Worm (Caenorhabditis elegans): Measurements from ENCODE around the gene D1046.4.

The D1046.4 gene

DNA sequence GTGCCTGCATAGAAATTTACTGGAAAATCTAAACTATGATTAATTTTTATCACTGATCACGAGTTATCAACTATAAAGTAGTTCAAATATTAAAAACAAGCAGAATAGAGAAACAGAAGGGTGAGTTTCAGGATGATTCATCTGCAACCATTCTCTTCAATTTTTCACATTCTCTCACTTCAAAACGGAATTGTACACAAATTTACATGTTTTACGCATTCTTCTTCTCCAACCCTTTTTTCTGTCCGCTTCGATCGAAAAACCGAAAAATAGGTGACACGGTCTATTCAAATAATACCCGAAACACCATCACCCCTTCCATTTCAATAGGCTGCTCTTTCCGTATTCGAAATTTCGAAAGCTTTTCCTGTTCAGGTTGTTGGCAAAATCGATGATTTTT lies at the start of gene D1046.4:
TSS of gene D1046.4 (plus strand) at position 301 of the 400 bp plus-strand sequence.
- no peak for TF ChIP-seq athp-1 (tag; optimal IDR thresholded peaks at IDR 0.05)
- no peak for TF ChIP-seq F57C9.4 (tag; optimal IDR thresholded peaks at IDR 0.05)
- TF ChIP-seq tbx-9 (tag; optimal IDR thresholded peaks at IDR 0.05; ENCODE audit: borderline replicate concordance) = no peak
- no peak for TF ChIP-seq F57A8.1 (GFP tag; optimal IDR thresholded peaks at IDR 0.05)
- TF ChIP-seq attf-3 (GFP tag; conservative IDR thresholded peaks at IDR 0.05) = no peak
- no peak for TF ChIP-seq Y79H2A.3 (GFP tag; conservative IDR thresholded peaks at IDR 0.05)
- TF ChIP-seq lir-1 (GFP tag; conservative IDR thresholded peaks at IDR 0.05) = no peak
- TF ChIP-seq Y56A3A.18 (GFP tag; IDR thresholded peaks at IDR 0.05) = no peak
- no peak for TF ChIP-seq hmg-20 (GFP tag; IDR thresholded peaks at IDR 0.05)
- TF ChIP-seq C06A6.2 (GFP tag; conservative IDR thresholded peaks at IDR 0.05) = no peak
- TF ChIP-seq madf-3 (GFP tag; IDR thresholded peaks at IDR 0.05) = no peak
- no peak for TF ChIP-seq F52B5.7 (tag; optimal IDR thresholded peaks at IDR 0.05)
- TF ChIP-seq ceh-79 (tag; optimal IDR thresholded peaks at IDR 0.05) = no peak
- no peak for TF ChIP-seq B0035.1 (tag; optimal IDR thresholded peaks at IDR 0.05)
- TF ChIP-seq gei-17 (GFP tag; optimal IDR thresholded peaks at IDR 0.05) = no peak
- TF ChIP-seq aptf-3 (GFP tag; IDR thresholded peaks at IDR 0.05) = no peak
- no peak for TF ChIP-seq mes-4 (tag; optimal IDR thresholded peaks at IDR 0.05)
- TF ChIP-seq die-1 (tag; optimal IDR thresholded peaks at IDR 0.05) = no peak

DNA sequence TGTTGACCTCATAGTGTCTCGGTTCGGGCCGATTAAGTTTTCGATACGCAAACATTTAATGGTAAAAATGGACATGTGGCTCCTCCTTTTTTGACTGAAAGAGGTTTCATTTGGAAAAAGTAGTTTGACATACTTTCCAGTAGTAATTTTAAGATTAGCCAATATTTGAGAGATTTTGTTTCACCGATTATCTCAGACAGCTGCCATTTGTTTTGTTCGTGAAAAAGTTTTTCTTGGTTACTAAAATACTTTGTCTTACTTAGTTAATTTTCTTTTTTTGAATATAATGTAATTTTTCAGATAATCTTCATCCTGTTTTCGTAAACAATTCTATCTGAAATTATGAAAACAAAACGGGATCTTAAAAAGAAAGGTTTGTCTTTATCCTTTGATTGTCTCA lies 47.4 kb upstream of the D1046.4 start, which contains the start of gene C09G9.5:
TSS of gene C09G9.5 (plus strand) at position 301 of the 400 bp plus-strand sequence.
- TF ChIP-seq Y79H2A.3 (GFP tag; conservative IDR thresholded peaks at IDR 0.05) = no peak
- TF ChIP-seq C06A6.2 (GFP tag; conservative IDR thresholded peaks at IDR 0.05) = no peak
- TF ChIP-seq attf-3 (GFP tag; conservative IDR thresholded peaks at IDR 0.05) = no peak
- no peak for TF ChIP-seq F10E7.11 (tag; optimal IDR thresholded peaks at IDR 0.05)
- TF ChIP-seq dpl-1 (GFP tag; optimal IDR thresholded peaks at IDR 0.05) = no peak
- no peak for TF ChIP-seq lsl-1 (GFP tag; optimal IDR thresholded peaks at IDR 0.05)
- no peak for TF ChIP-seq mes-4 (tag; optimal IDR thresholded peaks at IDR 0.05)
- TF ChIP-seq ztf-28 (GFP tag; IDR thresholded peaks at IDR 0.05) = no peak
- no peak for TF ChIP-seq ztf-22 (GFP tag; optimal IDR thresholded peaks at IDR 0.05)
- TF ChIP-seq tlf-1 (GFP tag; optimal IDR thresholded peaks at IDR 0.05) = no peak
- no peak for TF ChIP-seq lsy-27 (tag; optimal IDR thresholded peaks at IDR 0.05; ENCODE audit: borderline replicate concordance, insufficient read depth)
- no peak for TF ChIP-seq snpc-3.4 (tag; optimal IDR thresholded peaks at IDR 0.05)
- no peak for TF ChIP-seq ama-1 (optimal IDR thresholded peaks at IDR 0.05)
- no peak for TF ChIP-seq ama-1 (GFP tag; optimal IDR thresholded peaks at IDR 0.05)
- TF ChIP-seq madf-8 (GFP tag; conservative IDR thresholded peaks at IDR 0.05) = no peak
- TF ChIP-seq egl-18 (GFP tag; IDR thresholded peaks at IDR 0.05) = no peak
- TF ChIP-seq ceh-79 (tag; optimal IDR thresholded peaks at IDR 0.05) = no peak
- TF ChIP-seq dpff-1 (tag; optimal IDR thresholded peaks at IDR 0.05) = no peak
- TF ChIP-seq ccch-3 (GFP tag; optimal IDR thresholded peaks at IDR 0.05) = no peak
- TF ChIP-seq madf-6 (GFP tag; IDR thresholded peaks at IDR 0.05) = no peak
- TF ChIP-seq ZK185.1 (tag; optimal IDR thresholded peaks at IDR 0.05; ENCODE audit: poor library complexity, severe bottlenecking) = no peak

DNA sequence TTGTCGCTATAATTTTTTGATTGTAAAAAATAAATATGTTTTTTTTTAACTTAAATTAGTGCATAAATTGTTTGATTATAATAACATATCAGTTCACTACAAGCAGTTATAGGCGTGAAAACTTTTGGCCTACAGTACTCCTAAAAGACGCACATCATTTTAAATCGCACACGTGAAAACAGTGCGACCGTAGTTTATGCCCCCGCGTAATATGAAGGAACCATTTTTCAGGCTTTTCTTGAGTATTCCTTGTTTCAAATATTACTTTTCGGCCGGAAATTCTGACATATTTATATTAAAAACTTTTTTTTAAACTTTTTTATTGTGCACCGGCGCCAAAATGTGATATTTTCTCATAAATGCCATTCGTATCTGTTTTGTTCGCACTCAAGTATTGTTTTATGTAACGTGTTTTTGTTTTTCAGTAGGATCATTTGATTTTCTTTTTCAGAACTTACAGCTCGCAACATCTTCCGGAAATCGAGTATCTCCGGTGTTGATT lies 45.1 kb upstream of the D1046.4 start, which contains the start of gene oma-1:
TSS of gene oma-1 (plus strand) at position 452 of the 502 bp plus-strand sequence.
- TF ChIP-seq xnd-1 (tag; optimal IDR thresholded peaks at IDR 0.05) (peak; percentile 95), snpc-1.3 (tag; optimal IDR thresholded peaks at IDR 0.05; ENCODE audit: insufficient read depth) (no peak), Y79H2A.3 (GFP tag; conservative IDR thresholded peaks at IDR 0.05) (no peak), snpc-1.1 (tag; optimal IDR thresholded peaks at IDR 0.05; ENCODE audit: insufficient read depth) (no peak), F37B4.10 (GFP tag; IDR thresholded peaks at IDR 0.05) (no peak), egl-18 (GFP tag; IDR thresholded peaks at IDR 0.05) (no peak), unc-130 (GFP tag; optimal IDR thresholded peaks at IDR 0.05) (peak; percentile 44), pbrm-1 (GFP tag; IDR thresholded peaks at IDR 0.05) (no peak; the same call in 1 of the 2 replicates), tbp1 (GFP tag; optimal IDR thresholded peaks at IDR 0.05) (no peak), nfya-1 (tag; optimal IDR thresholded peaks at IDR 0.05; ENCODE audit: borderline replicate concordance, insufficient read depth) (no peak), lsl-1 (GFP tag; optimal IDR thresholded peaks at IDR 0.05) (peak; percentile 99), tlf-1 (GFP tag; optimal IDR thresholded peaks at IDR 0.05) (peak; percentile 78), B0035.1 (tag; optimal IDR thresholded peaks at IDR 0.05) (no peak), hlh-26 (GFP tag; conservative IDR thresholded peaks at IDR 0.05) (no peak), ztf-3 (GFP tag; optimal IDR thresholded peaks at IDR 0.05) (no peak), snpc-3.4 (tag; optimal IDR thresholded peaks at IDR 0.05) (peak; percentile 82), T07F8.4 (tag; optimal IDR thresholded peaks at IDR 0.05) (no peak), tbx-9 (tag; optimal IDR thresholded peaks at IDR 0.05; ENCODE audit: borderline replicate concordance) (no peak)
